Worm (Caenorhabditis elegans) whole organism, early embryonic: ENCODE data around the gene phat-6.

ENCODE experiments used
- B0310.2 ChIP-seq: sonication (generic microtip); optimal IDR thresholded peaks from 2 replicates; lab custom pipeline; 2016; ENCODE audit warnings: mild to moderate bottlenecking, missing genetic modification characterization, missing compliant biosample characterization
- F13C5.2 ChIP-seq: sonication (generic microtip); optimal IDR thresholded peaks from 2 replicates; lab custom pipeline; 2017; ENCODE audit warnings: mild to moderate bottlenecking, missing genetic modification characterization, inconsistent platforms, missing compliant biosample characterization
- aly-1 ChIP-seq: sonication (generic microtip); optimal IDR thresholded peaks from 2 replicates; lab custom pipeline; 2016; ENCODE audit warnings: missing genetic modification characterization, missing compliant biosample characterization
- ama-1 ChIP-seq: fragments of 150-350 bp; optimal IDR thresholded peaks from 2 replicates; lab custom pipeline; 2014
- ceh-13 ChIP-seq: fragments of 200-800 bp; sonication (Bioruptor generic); optimal IDR thresholded peaks from 2 replicates; lab custom pipeline; 2018; ENCODE audit warnings: mild to moderate bottlenecking, missing genetic modification characterization, missing compliant biosample characterization
- ceh-36 ChIP-seq: sonication (generic microtip); optimal IDR thresholded peaks from 2 replicates; lab custom pipeline; 2016; ENCODE audit warnings: missing genetic modification characterization, inconsistent platforms, missing compliant biosample characterization
- ets-7 ChIP-seq: sonication (generic microtip); optimal IDR thresholded peaks from 2 replicates; lab custom pipeline; 2016; ENCODE audit warnings: missing genotype, missing genetic modification characterization, missing compliant biosample characterization
- flt-1 ChIP-seq: fragments of 200-800 bp; sonication (Bioruptor generic); IDR thresholded peaks from 2 replicates; pipeline ENCODE4 v1.3.6; 2022; ENCODE audit warnings: missing genetic modification characterization, missing compliant biosample characterization
- hmbx-1 ChIP-seq: sonication (generic microtip); optimal IDR thresholded peaks from 2 replicates; lab custom pipeline; 2016; ENCODE audit warnings: mild to moderate bottlenecking, missing genetic modification characterization, missing compliant biosample characterization
- hmg-4 ChIP-seq: fragments of 200-800 bp; sonication (Bioruptor generic); optimal IDR thresholded peaks from 2 replicates; lab custom pipeline; 2018; ENCODE audit warnings: mild to moderate bottlenecking, missing genetic modification characterization, missing compliant biosample characterization
- hnd-1 ChIP-seq: sonication (generic microtip); optimal IDR thresholded peaks from 2 replicates; lab custom pipeline; 2016; ENCODE audit warnings: missing genetic modification characterization, missing compliant biosample characterization
- pes-1 ChIP-seq: fragments of 200-800 bp; sonication (Bioruptor generic); IDR thresholded peaks from 2 replicates; pipeline ENCODE4 v1.3.6; 2022; ENCODE audit warnings: missing genetic modification reagents, missing genetic modification characterization, missing compliant biosample characterization
- scrt-1 ChIP-seq: fragments of 200-800 bp; sonication (Bioruptor generic); IDR thresholded peaks from 2 replicates; pipeline ENCODE4 v1.3.6; 2022; ENCODE audit warnings: missing genetic modification characterization, missing compliant biosample characterization
- sea-1 ChIP-seq: fragments of 200-800 bp; sonication (Bioruptor generic); conservative IDR thresholded peaks from 2 replicates; pipeline ENCODE4 v1.3.6; 2022; ENCODE audit warnings: missing genetic modification characterization, missing compliant biosample characterization
- tbx-11 ChIP-seq: fragments of 200-800 bp; sonication (Bioruptor generic); IDR thresholded peaks from 2 replicates; pipeline ENCODE4 v1.3.6; 2022; ENCODE audit warnings: missing genetic modification characterization, missing compliant biosample characterization
- tbx-37 ChIP-seq: fragments of 200-800 bp; sonication (Bioruptor generic); conservative IDR thresholded peaks from 2 replicates; pipeline ENCODE4 v1.3.6; 2022; ENCODE audit warnings: missing genetic modification reagents, missing genetic modification characterization, missing compliant biosample characterization
- tra-4 ChIP-seq: sonication (generic microtip); optimal IDR thresholded peaks from 2 replicates; lab custom pipeline; 2017; ENCODE audit warnings: missing genetic modification characterization, missing compliant biosample characterization

phat-6 gene

ce11 chrX:15194283-15194682 is at the start of gene phat-6:
phat-6 (minus strand) TSS chrX:15194383.
- TF ChIP-seq ceh-36 (tag; lab: Kevin White, UChicago) = no peak

ce11 chrX:15242726-15243125 is 48.5 kb upstream of the phat-6 start:
- TF ChIP-seq hnd-1 (no peak), ceh-13 (GFP tag; lab: Kevin White, UChicago) (no peak), sea-1 (no peak), aly-1 (no peak), flt-1 (GFP tag; lab: Robert Waterston, UW) (no peak), hmg-4 (no peak)

ce11 chrX:15241169-15241568 is 47.0 kb upstream of the phat-6 start:
- TF ChIP-seq ets-7 = no peak
- no peak for TF ChIP-seq flt-1 (GFP tag; lab: Robert Waterston, UW)
- no peak for TF ChIP-seq sea-1
- no peak for TF ChIP-seq ceh-13 (GFP tag; lab: Kevin White, UChicago)
- TF ChIP-seq tra-4 (tag; lab: Kevin White, UChicago) = no peak

- TF ChIP-seq ets-7 (no peak), tbx-37 (GFP tag; lab: Robert Waterston, UW) (no peak), aly-1 (peak; percentile 23), hnd-1 (no peak), hmg-4 (peak; percentile 1)
Observed at ce11 chrX:15236036-15236435, 41.9 kb upstream of the phat-6 start.

- TF ChIP-seq tbx-37 (GFP tag; lab: Robert Waterston, UW) (no peak), B0310.2 (tag; lab: Kevin White, UChicago) (no peak), ets-7 (no peak), pes-1 (GFP tag; lab: Robert Waterston, UW) (no peak), flt-1 (GFP tag; lab: Robert Waterston, UW) (no peak), sea-1 (no peak)
Observed at ce11 chrX:15233684-15234083, 39.5 kb upstream of the phat-6 start.

ce11 chrX:15231800-15232199 is 37.6 kb upstream of the phat-6 start:
- no peak for TF ChIP-seq hmbx-1
- TF ChIP-seq ets-7 = no peak
- no peak for TF ChIP-seq flt-1 (GFP tag; lab: Robert Waterston, UW)
- TF ChIP-seq tbx-37 (GFP tag; lab: Robert Waterston, UW) = no peak
- no peak for TF ChIP-seq ceh-36 (tag; lab: Kevin White, UChicago)
- TF ChIP-seq hnd-1 = no peak
- no peak for TF ChIP-seq ama-1 (lab: Kevin White, UChicago)
- TF ChIP-seq ceh-13 (GFP tag; lab: Kevin White, UChicago) = no peak

- no peak for TF ChIP-seq hnd-1
- TF ChIP-seq ets-7 = no peak
- TF ChIP-seq sea-1 = no peak
- no peak for TF ChIP-seq hmbx-1
- no peak for TF ChIP-seq ceh-36 (tag; lab: Kevin White, UChicago)
Observed at ce11 chrX:15230394-15230968, 36.3 kb upstream of the phat-6 start, which contains the start of gene H03A11.2. H03A11.2 (minus strand) TSS chrX:15230645.

- TF ChIP-seq tra-4 (tag; lab: Kevin White, UChicago) = no peak
- TF ChIP-seq scrt-1 = no peak
- TF ChIP-seq hmg-4 = no peak
- TF ChIP-seq B0310.2 (tag; lab: Kevin White, UChicago) = no peak
- TF ChIP-seq hnd-1 = no peak
- TF ChIP-seq ets-7 = no peak
- no peak for TF ChIP-seq ceh-13 (GFP tag; lab: Kevin White, UChicago)
- no peak for TF ChIP-seq sea-1
- no peak for TF ChIP-seq aly-1
- TF ChIP-seq F13C5.2 = no peak
- no peak for TF ChIP-seq ama-1 (lab: Kevin White, UChicago)
- TF ChIP-seq hmbx-1 = no peak
Observed at ce11 chrX:15229174-15229573, 35.0 kb upstream of the phat-6 start.

- TF ChIP-seq F13C5.2 (no peak), B0310.2 (tag; lab: Kevin White, UChicago) (no peak), tbx-37 (GFP tag; lab: Robert Waterston, UW) (no peak), ceh-13 (GFP tag; lab: Kevin White, UChicago) (no peak), hnd-1 (no peak), pes-1 (GFP tag; lab: Robert Waterston, UW) (no peak), scrt-1 (no peak), sea-1 (no peak), ceh-36 (tag; lab: Kevin White, UChicago) (no peak), tra-4 (tag; lab: Kevin White, UChicago) (no peak), hmbx-1 (no peak), tbx-11 (GFP tag; lab: Robert Waterston, UW) (no peak), flt-1 (GFP tag; lab: Robert Waterston, UW) (no peak), ets-7 (no peak), hmg-4 (no peak)
Observed at ce11 chrX:15225180-15225724, 31.1 kb upstream of the phat-6 start.

ce11 chrX:15224128-15224527 is 29.9 kb upstream of the phat-6 start:
- no peak for TF ChIP-seq B0310.2 (tag; lab: Kevin White, UChicago)
- no peak for TF ChIP-seq aly-1
- no peak for TF ChIP-seq tra-4 (tag; lab: Kevin White, UChicago)
- no peak for TF ChIP-seq sea-1
- TF ChIP-seq tbx-37 (GFP tag; lab: Robert Waterston, UW) = no peak
- TF ChIP-seq ceh-36 (tag; lab: Kevin White, UChicago) = no peak
